Fruit fly (Drosophila melanogaster): ENCODE data around the gene SoxN.

Gene SoxN

DNA sequence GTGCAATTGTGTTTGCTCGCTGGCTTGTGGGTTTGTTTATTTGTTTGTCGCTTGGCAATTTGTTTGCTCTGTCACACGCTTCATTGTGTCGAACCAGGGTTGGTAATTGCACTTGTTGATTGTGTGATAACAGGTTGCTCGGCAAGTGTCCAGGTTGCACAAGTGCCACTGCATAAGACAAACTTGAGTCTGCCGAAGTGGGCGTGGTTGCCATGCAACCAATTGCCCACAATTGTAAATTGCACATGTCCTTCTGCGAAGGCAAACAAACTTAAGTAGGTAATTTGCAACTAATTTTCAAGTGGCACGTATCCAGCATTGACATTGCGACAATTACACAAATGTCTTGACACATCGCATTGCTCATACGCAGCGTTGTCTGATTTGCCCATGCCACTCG, 13.7 kb downstream of the SoxN start:
- no peak for TF ChIP-seq CG17801 (GFP tag; optimal IDR thresholded peaks at IDR 0.05; ENCODE audit: partially characterized antibody)

DNA sequence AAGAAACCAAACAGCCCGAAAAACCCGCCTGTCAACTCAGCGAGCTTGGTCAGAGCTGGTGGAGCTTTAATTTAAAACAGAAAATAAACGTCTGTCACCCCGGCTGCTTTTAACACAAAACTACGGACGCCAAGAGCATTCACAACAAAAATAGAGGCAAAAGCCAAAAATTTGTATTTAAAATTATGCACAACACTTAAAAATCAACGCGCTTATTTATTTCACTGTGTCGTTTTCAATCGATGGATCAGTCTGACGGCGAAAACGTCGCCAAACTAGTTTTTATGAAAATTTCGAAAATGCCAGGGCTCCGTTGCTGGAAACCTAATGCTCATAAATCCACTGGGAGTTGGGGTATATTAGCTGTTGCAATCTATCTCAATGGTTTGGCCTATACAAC, 15.3 kb downstream of the SoxN start:
- no peak for TF ChIP-seq CG17801 (GFP tag; optimal IDR thresholded peaks at IDR 0.05; ENCODE audit: partially characterized antibody)

DNA sequence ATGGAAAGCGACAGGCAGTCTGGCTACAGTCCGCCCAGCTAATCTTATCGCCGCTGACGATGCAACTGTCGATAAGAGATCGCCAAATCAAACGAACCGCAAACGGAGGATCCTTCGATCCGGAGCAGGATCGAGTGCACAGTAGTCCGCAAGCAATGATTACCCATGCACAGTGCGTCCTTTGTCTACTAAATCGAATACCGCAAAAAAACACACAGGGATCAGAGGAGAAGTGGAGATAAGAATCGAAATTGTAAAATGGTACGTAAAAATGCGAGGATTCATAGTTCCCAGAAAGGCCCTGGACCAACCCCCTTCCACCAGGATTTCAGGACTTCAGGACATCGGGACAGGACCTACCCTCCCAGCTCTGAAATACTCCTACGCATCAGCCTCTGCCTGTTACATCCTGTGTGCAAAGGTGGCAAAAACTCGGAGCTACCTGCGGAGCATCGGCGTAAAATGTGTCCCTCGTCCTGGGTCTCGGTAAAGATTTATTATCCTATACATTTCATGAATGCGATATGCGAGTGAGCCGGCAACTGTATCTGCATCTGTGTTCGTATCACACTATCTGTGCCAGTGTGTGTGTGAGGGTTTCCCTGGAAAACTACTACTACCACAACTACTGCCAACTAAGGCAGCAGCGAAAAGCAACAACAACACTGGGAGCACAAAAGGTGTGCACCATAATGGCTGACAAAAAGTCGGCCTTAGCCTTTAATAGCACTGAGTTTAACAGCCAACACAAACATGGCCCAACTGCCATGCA, 16.2 kb downstream of the SoxN start:
- no peak for TF ChIP-seq CG17801 (GFP tag; optimal IDR thresholded peaks at IDR 0.05; ENCODE audit: partially characterized antibody)

DNA sequence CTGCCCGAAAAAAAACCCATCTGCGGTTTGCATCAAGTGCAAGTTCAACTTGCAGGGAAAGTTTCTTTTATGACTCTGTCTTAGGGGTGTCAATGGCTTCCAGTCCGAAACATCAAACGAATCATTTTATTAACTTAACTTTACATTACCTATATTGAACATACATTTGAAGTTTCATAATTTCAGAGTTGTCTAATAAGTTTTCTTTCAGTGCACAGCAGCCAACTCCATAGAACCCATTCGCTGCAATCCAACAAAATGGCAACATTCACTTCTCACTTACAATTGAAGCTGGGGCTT, 16.8 kb downstream of the SoxN start:
- TF ChIP-seq CG17801 (GFP tag; optimal IDR thresholded peaks at IDR 0.05; ENCODE audit: partially characterized antibody): no peak

DNA sequence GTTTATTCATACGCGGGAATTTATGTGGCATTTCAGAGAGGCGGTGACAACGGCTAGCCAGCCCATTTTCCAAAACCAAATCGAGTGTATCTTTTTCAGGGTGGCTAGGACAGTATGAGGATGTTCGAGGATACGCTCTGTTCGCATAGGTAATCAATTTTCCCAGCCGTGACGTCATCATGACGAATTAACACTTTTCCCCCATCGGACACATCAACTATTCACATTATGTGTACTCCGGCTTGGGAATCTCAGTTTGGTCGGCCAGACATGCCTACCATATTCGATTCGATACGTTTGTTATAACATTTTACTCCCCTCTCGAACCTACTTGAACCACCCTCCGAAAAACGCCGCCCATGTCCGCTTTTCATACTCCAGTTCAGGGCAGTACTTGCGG, 18.1 kb downstream of the SoxN start:
- TF ChIP-seq CG17801 (GFP tag; optimal IDR thresholded peaks at IDR 0.05; ENCODE audit: partially characterized antibody): no peak

DNA sequence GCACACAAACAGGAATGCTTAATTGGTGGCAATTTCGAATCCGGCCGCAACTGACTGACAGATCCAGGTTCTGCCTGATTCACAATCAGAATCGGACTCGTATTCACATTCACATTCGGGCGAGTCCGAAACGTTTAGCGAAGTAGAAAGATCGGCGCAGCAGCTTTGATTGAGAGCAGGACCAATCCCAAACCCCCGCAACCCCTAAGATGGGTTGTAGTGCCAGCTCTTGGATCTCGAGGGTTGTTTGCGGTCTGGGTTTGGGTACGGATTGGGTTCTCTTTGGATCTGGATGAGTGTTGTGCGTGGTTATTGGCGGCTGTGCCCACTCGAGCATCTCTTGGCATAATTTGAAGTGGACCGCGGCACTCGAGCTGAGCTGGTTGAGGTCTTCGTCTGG, 19.2 kb downstream of the SoxN start:
- no peak for TF ChIP-seq CG17801 (GFP tag; optimal IDR thresholded peaks at IDR 0.05; ENCODE audit: partially characterized antibody)

DNA sequence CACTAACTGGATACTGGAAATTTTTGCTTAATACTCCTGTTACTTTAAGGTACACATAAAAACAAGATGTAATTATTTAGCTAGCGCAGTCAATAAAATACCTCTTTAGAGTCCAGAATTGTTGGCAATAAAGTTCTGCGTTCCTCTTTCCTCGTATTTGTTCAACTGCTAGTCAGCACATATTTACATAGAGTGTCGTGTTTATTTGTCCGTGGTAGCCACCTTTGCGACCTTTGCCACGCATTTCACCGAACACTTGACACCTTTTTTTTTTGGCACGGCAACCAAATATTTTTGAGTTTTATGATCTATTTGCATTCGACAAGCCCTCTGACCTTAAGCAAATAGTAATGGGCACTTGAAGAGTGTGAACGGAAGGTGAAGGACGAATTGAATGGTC, 20.5 kb downstream of the SoxN start:
- TF ChIP-seq CG17801 (GFP tag; optimal IDR thresholded peaks at IDR 0.05; ENCODE audit: partially characterized antibody): no peak

DNA sequence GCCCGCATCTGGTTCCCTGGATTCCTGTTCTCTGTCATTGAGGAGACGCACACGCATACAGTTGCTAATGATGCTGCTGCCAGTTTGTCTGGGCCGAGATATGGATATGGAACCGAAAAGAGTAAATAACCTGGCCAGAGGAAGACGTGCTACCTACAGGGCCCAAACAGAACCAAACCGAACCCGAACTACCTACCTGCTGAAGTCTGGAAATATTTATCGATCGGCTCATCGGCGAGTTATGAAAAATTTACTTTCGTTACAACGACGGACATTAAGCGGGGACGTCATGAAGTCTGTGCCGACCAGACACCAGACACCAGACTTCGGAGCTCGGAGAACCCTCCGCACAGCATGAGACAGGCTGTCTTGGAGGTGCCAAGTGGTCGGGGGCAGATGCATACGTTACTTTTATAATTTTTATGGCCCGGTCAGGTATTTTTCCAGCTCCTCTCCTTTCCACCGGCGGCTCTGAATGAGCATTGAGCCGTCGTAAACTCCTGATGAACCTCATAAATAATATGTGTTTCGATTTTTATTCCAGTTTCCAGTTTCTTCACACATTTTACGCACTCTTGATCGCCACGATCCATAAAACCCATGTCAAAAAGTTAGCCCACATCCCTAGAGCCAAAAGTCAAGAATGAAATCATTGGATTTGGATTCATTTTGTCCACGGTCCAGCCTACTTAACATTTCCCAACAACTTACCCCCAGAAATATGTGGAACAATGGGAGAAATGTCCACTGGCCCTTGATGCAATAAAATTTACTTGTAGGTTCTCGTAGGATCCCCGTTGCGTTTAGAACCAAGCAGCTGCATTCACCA, 21.5 kb downstream of the SoxN start:
- no peak for TF ChIP-seq CG17801 (GFP tag; optimal IDR thresholded peaks at IDR 0.05; ENCODE audit: partially characterized antibody)

DNA sequence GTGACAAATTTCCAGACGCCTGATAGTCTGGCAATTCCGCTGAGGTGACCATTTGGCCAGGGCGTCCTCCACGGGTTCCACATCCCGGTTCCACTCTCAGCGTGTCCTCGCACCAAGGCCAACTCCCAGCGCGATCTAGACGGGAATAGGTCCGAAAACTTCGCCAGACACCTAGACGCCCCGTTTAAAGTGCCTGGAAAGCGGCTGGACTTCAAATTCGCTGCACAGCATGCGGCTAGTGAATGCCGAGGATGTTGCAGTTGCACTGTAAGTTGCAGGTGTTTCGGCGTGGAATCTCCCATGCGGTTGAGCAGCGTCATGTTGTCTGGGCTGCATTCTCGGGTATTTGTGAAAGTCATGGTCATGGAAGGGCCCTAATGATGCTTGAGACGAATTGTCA, 23.7 kb downstream of the SoxN start:
- no peak for TF ChIP-seq CG17801 (GFP tag; optimal IDR thresholded peaks at IDR 0.05; ENCODE audit: partially characterized antibody)

DNA sequence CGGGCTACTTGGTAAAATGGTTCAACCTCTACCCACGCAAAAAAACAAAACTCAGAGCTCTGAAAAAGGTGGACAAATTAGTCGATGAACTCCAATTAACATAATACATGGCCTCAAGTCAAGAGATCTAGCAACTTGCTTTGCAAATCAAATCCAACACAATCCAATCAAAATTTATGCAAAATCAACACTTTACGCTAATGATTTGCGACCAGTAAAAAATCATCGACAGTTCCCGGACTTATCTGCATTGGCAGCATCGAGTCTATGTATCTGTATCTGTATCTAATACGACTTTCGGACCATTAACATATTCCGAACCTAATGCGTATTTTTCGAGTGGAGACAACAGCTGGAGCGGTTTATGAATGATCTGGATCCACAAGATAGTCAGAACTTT, 25.6 kb downstream of the SoxN start:
- no peak for TF ChIP-seq CG17801 (GFP tag; optimal IDR thresholded peaks at IDR 0.05; ENCODE audit: partially characterized antibody)

DNA sequence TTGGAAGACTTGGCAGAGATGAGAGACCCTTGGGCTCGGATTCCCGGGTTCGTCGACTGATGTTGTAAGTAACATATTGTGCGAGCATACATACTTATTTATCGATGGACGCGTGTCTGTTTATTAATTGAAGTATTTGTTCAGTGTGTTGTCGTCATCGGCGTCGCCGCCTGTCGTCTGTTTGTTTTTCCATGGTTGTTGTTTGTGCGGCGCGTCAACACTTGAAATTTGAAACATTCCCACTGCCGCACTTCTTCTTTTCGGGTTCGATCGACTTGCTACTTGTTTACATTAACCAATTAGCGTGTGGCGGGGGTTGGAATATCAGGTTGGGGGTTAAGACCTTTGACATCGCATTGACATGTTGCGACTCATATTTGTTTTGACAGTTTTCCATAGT, 26.8 kb downstream of the SoxN start:
- TF ChIP-seq CG17801 (GFP tag; optimal IDR thresholded peaks at IDR 0.05; ENCODE audit: partially characterized antibody): no peak

DNA sequence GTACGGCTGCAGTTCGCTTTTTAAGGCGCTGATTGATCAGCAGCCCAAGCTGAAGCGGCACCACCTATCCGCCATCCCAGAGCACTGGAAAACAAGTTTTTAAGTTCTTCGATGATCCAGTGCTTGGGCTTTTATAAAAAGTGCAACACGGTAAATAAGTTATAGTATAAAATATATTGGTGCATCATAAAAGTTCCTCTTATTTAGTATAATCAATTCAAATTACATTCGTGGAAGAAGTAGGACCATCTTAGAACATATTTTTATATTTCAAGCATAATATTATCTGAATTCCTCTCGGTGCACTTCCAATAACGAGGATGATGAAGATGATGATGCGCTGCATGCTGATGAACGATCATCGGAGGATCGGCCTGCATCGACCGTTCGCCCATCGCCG, 30.0 kb downstream of the SoxN start:
- TF ChIP-seq CG17801 (GFP tag; optimal IDR thresholded peaks at IDR 0.05; ENCODE audit: partially characterized antibody): no peak

DNA sequence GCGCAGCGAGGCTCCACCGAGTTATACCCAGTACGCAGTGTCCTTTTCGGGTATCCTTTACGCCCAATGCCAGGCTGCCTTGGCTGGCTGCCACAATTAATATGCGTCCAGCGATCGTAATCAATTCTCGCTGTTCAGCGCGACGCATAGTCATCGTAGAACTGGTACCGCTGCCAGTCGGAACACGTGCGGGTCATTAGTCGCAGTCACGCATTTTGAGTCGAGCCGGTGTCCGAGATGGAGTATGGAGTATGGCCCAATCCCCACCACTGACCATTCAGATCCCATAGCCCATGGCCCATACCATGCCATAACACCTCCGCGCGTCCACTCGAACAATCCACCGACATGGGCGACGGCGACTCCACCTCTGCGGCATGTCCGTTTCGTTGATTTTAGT, 32.3 kb downstream of the SoxN start:
- TF ChIP-seq CG17801 (GFP tag; optimal IDR thresholded peaks at IDR 0.05; ENCODE audit: partially characterized antibody): no peak

DNA sequence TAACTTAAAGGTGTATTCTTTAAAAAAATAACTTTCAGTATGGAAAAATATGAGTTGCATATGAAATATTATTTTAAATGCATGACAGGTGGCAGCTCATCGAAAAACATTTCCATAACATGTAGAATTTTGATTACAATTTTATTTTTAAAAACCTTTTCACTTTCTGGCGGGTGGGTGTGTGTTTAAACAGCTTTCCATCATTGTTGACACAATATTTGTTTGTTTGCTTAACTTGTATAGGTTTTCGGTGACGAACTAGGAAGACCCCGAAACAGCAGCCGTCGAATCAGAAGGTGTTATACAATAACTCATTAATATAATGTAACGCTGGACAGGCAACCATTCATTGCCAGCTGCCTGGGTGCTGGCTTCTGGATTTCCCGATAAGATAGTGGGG, 34.4 kb downstream of the SoxN start:
- no peak for TF ChIP-seq CG17801 (GFP tag; optimal IDR thresholded peaks at IDR 0.05; ENCODE audit: partially characterized antibody)

DNA sequence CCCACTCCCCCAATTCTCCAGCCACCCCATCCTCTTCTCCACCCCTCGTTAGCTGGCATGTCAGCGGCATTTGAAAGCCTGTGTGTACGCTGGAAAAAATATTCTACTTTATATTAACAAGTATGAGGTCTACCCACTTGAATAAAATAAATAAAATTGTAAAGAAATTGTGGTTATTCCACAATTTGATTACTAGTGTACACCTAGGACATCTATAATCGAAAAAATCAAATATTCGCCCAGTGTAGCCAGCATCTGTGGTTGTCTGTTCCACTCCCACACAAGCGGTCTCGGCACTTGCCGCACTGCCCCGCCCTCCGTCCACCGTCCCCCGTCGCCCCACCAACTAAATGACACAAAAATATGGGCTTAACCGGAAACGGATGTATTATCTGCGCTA, 35.3 kb downstream of the SoxN start:
- no peak for TF ChIP-seq CG17801 (GFP tag; optimal IDR thresholded peaks at IDR 0.05; ENCODE audit: partially characterized antibody)

DNA sequence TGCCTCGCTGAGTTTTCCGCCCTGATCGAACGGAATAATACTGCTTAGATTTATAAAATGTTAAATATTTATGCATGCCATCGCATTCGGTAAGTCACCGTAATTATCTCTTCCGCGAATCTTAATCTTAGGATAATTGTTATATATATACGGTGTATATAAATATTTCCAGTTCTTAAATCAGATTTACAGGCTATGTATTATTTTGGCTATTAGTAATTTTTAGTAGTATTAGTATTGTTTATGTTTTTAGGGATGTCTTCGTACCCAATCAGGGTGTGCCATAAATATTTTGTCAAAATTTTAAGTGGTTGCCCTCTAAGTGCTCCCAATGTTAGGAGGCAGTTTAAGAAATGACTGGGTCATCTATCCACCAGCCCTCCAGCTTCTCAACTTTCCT, 37.0 kb downstream of the SoxN start, which contains the start of gene CG32986:
TSS of gene CG32986 (plus strand) at position 301 of the 400 bp plus-strand sequence.
- no peak for TF ChIP-seq CG17801 (GFP tag; optimal IDR thresholded peaks at IDR 0.05; ENCODE audit: partially characterized antibody)

All from ovary, adult (tissue).